Fruit fly (Drosophila melanogaster): ENCODE data around the gene CG5535.

DNA sequence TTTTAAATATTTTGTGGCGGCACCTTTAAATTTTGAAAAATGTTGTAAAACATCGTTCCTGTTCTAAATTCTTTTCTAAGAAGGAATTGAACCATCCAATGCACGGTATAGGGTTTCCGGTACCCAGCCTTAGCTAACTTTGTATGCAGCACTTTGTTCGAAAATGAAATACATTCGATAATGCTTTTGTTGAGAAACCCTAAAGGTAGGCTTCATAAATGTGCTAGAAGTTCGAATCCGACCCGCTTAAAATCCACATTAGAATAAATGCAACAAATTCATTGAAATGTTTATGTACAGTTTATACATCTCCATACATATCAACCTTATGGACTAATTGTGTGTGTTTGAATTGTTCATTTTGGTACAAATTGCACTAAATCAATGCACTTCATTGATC is 42.0 kb upstream of the CG5535 start:
- no peak for TF ChIP-seq CG5204 (GFP tag; optimal IDR thresholded peaks at IDR 0.05)
- peak; percentile 48 for TF ChIP-seq bab1 (GFP tag; optimal IDR thresholded peaks at IDR 0.05)
- no peak for TF ChIP-seq kay (GFP tag; ENCODE audit: borderline replicate concordance)
- TF ChIP-seq Mnt (GFP tag; optimal IDR thresholded peaks at IDR 0.05): no peak
- no peak for TF ChIP-seq tj (GFP tag; optimal IDR thresholded peaks at IDR 0.05)

Measured in whole organism, adult.